Fruit fly (Drosophila melanogaster) whole organism: Measurements from ENCODE around the gene CG42854.

Source experiments
- CG8478 ChIP-seq: fragments of >200 bp; optimal IDR thresholded peaks from 2 replicates; lab custom pipeline; 2018; ENCODE audit warnings: inconsistent platforms
- Dll ChIP-seq: fragments of >200 bp; optimal IDR thresholded peaks from 2 replicates; lab custom pipeline; 2017
- EcR ChIP-seq, 2 experiments: fragments of >200 bp; optimal IDR thresholded peaks; 2 replicates each; lab custom pipeline; 2017; ENCODE audit warnings: missing biosample characterization in 2 of 2, missing genetic modification characterization in 2 of 2, missing genetic modification reagents in 2 of 2
- pan ChIP-seq: fragments of >200 bp; optimal IDR thresholded peaks from 2 replicates; lab custom pipeline; 2017
- psq ChIP-seq: fragments of >200 bp; optimal IDR thresholded peaks from 2 replicates; lab custom pipeline; 2017
- usp ChIP-seq: fragments of >200 bp; optimal IDR thresholded peaks from 2 replicates; lab custom pipeline; 2017; ENCODE audit warnings: missing biosample characterization, missing genetic modification characterization, mixed read lengths

The CG42854 gene

dm6 chrX:17246916-17247315 is at the start of gene CG42854:
TSS of gene CG42854 (minus strand) at chrX:17247016.
- no peak for TF ChIP-seq usp (GFP tag; lab: Kevin White, UChicago)
- TF ChIP-seq CG8478 (lab: Kevin White, UChicago) = no peak
- no peak for TF ChIP-seq Dll
- no peak for TF ChIP-seq pan (lab: Kevin White, UChicago)
- no peak for TF ChIP-seq EcR (GFP tag; optimal IDR thresholded peaks at IDR 0.05; lab: Kevin White, UChicago)
- no peak for TF ChIP-seq psq (lab: Kevin White, UChicago)

- TF ChIP-seq EcR (GFP tag; optimal IDR thresholded peaks at IDR 0.05; lab: Kevin White, UChicago) (no peak), Dll (no peak), psq (lab: Kevin White, UChicago) (no peak), pan (lab: Kevin White, UChicago) (no peak), usp (GFP tag; lab: Kevin White, UChicago) (no peak), CG8478 (lab: Kevin White, UChicago) (no peak)
Observed at dm6 chrX:17294979-17295378, 48.2 kb upstream of the CG42854 start.

- no peak for TF ChIP-seq CG8478 (lab: Kevin White, UChicago)
- TF ChIP-seq EcR (GFP tag; optimal IDR thresholded peaks at IDR 0.05; lab: Kevin White, UChicago) = no peak
- TF ChIP-seq Dll = no peak
Observed at dm6 chrX:17294169-17294833, 47.5 kb upstream of the CG42854 start.

- no peak for TF ChIP-seq psq (lab: Kevin White, UChicago)
- TF ChIP-seq Dll = no peak
- no peak for TF ChIP-seq EcR (GFP tag; optimal IDR thresholded peaks at IDR 0.05; lab: Kevin White, UChicago)
- no peak for TF ChIP-seq CG8478 (lab: Kevin White, UChicago)
- TF ChIP-seq pan (lab: Kevin White, UChicago) = no peak
- no peak for TF ChIP-seq usp (GFP tag; lab: Kevin White, UChicago)
Observed at dm6 chrX:17293385-17293784, 46.6 kb upstream of the CG42854 start.

- TF ChIP-seq pan (lab: Kevin White, UChicago) = no peak
- TF ChIP-seq psq (lab: Kevin White, UChicago) = no peak
- TF ChIP-seq Dll = no peak
- TF ChIP-seq CG8478 (lab: Kevin White, UChicago) = no peak
- TF ChIP-seq usp (GFP tag; lab: Kevin White, UChicago) = no peak
Observed at dm6 chrX:17292050-17292730, 45.4 kb upstream of the CG42854 start.

dm6 chrX:17290960-17291432 is 44.2 kb upstream of the CG42854 start:
- TF ChIP-seq psq (lab: Kevin White, UChicago) (no peak), pan (lab: Kevin White, UChicago) (no peak), Dll (no peak), EcR (GFP tag; optimal IDR thresholded peaks at IDR 0.05; lab: Kevin White, UChicago) (no peak), CG8478 (lab: Kevin White, UChicago) (no peak), usp (GFP tag; lab: Kevin White, UChicago) (no peak)

dm6 chrX:17290154-17290959 is 43.5 kb upstream of the CG42854 start:
- no peak for TF ChIP-seq Dll
- TF ChIP-seq usp (GFP tag; lab: Kevin White, UChicago) = no peak
- TF ChIP-seq pan (lab: Kevin White, UChicago) = no peak
- TF ChIP-seq CG8478 (lab: Kevin White, UChicago) = no peak
- TF ChIP-seq EcR (GFP tag; optimal IDR thresholded peaks at IDR 0.05; lab: Kevin White, UChicago) = no peak
- no peak for TF ChIP-seq psq (lab: Kevin White, UChicago)

- no peak for TF ChIP-seq pan (lab: Kevin White, UChicago)
- no peak for TF ChIP-seq usp (GFP tag; lab: Kevin White, UChicago)
- no peak for TF ChIP-seq CG8478 (lab: Kevin White, UChicago)
- no peak for TF ChIP-seq psq (lab: Kevin White, UChicago)
- no peak for TF ChIP-seq EcR (GFP tag; optimal IDR thresholded peaks at IDR 0.05; lab: Kevin White, UChicago)
- no peak for TF ChIP-seq Dll
Observed at dm6 chrX:17289225-17289624, 42.4 kb upstream of the CG42854 start.

- no peak for TF ChIP-seq pan (lab: Kevin White, UChicago)
- TF ChIP-seq usp (GFP tag; lab: Kevin White, UChicago) = no peak
- TF ChIP-seq EcR (GFP tag; optimal IDR thresholded peaks at IDR 0.05; lab: Kevin White, UChicago) = no peak
- no peak for TF ChIP-seq CG8478 (lab: Kevin White, UChicago)
- TF ChIP-seq Dll = no peak
- no peak for TF ChIP-seq psq (lab: Kevin White, UChicago)
Observed at dm6 chrX:17285069-17285468, 38.3 kb upstream of the CG42854 start.

dm6 chrX:17284400-17284799 is 37.6 kb upstream of the CG42854 start, which contains the start of gene CG8661:
TSS of gene CG8661 (minus strand) at chrX:17284500.
- TF ChIP-seq pan (lab: Kevin White, UChicago) = no peak
- no peak for TF ChIP-seq psq (lab: Kevin White, UChicago)
- TF ChIP-seq EcR (GFP tag; optimal IDR thresholded peaks at IDR 0.05; lab: Kevin White, UChicago) = no peak
- TF ChIP-seq Dll = no peak
- no peak for TF ChIP-seq usp (GFP tag; lab: Kevin White, UChicago)
- TF ChIP-seq CG8478 (lab: Kevin White, UChicago) = no peak

- no peak for TF ChIP-seq EcR (GFP tag; optimal IDR thresholded peaks at IDR 0.05; lab: Kevin White, UChicago)
- no peak for TF ChIP-seq usp (GFP tag; lab: Kevin White, UChicago)
- TF ChIP-seq pan (lab: Kevin White, UChicago) = no peak
- no peak for TF ChIP-seq psq (lab: Kevin White, UChicago)
- TF ChIP-seq Dll = no peak
- no peak for TF ChIP-seq CG8478 (lab: Kevin White, UChicago)
Observed at dm6 chrX:17282626-17283025, 35.8 kb upstream of the CG42854 start, which contains the start of gene CG8664. TSS of gene CG8664 (minus strand) at chrX:17282726.
